Fruit fly (Drosophila melanogaster): Measurements from ENCODE around the gene CG8236.

- TF ChIP-seq pan (optimal IDR thresholded peaks at IDR 0.05) (no peak), Dll (optimal IDR thresholded peaks at IDR 0.05) (no peak), EcR (GFP tag; optimal IDR thresholded peaks at IDR 0.05) (no peak), psq (optimal IDR thresholded peaks at IDR 0.05) (no peak)
Measured at dm6 chr3R:8725179-8725578, 44.0 kb upstream of the CG8236 start, which contains the start of gene ouib.
